Worm (Caenorhabditis elegans): Measurements from ENCODE around the gene sfxn-1.2.

Gene sfxn-1.2

ce11 chrII:11193523-11193922, 7.7 kb downstream of the sfxn-1.2 start:
- TF ChIP-seq sdc-2 (tag; optimal IDR thresholded peaks at IDR 0.05) (no peak), lim-6 (tag; optimal IDR thresholded peaks at IDR 0.05) (no peak), sox-4 (tag; optimal IDR thresholded peaks at IDR 0.05) (no peak), tbx-2 (tag; optimal IDR thresholded peaks at IDR 0.05) (no peak), zip-5 (tag; optimal IDR thresholded peaks at IDR 0.05) (no peak), hlh-30 (tag; optimal IDR thresholded peaks at IDR 0.05; ENCODE audit: insufficient read depth) (no peak)

- no peak for TF ChIP-seq dve-1 (tag; optimal IDR thresholded peaks at IDR 0.05)
- no peak for TF ChIP-seq ceh-19 (GFP tag; optimal IDR thresholded peaks at IDR 0.05)
- TF ChIP-seq ceh-30 (tag; optimal IDR thresholded peaks at IDR 0.05): no peak
- no peak for TF ChIP-seq ceh-14 (tag; optimal IDR thresholded peaks at IDR 0.05)
- no peak for TF ChIP-seq ceh-9 (tag; optimal IDR thresholded peaks at IDR 0.05)
- TF ChIP-seq T23F11.4 (GFP tag; optimal IDR thresholded peaks at IDR 0.05): no peak
- no peak for TF ChIP-seq ceh-31 (tag; optimal IDR thresholded peaks at IDR 0.05)
- no peak for TF ChIP-seq ttx-3 (tag; optimal IDR thresholded peaks at IDR 0.05)
- TF ChIP-seq fkh-10 (GFP tag; optimal IDR thresholded peaks at IDR 0.05): no peak
- no peak for TF ChIP-seq K09A11.1 (tag; optimal IDR thresholded peaks at IDR 0.05; ENCODE audit: insufficient read depth)
- TF ChIP-seq pat-9 (tag; optimal IDR thresholded peaks at IDR 0.05): no peak
These were observed 14.5 kb downstream of the sfxn-1.2 start for ce11 chrII:11200234-11200755.

ce11 chrII:11202581-11203271, 16.9 kb downstream of the sfxn-1.2 start, which contains the start of gene srap-1:
Gene srap-1, plus strand, starts transcription at chrII:11203221.
- no peak for TF ChIP-seq nhr-11 (tag; optimal IDR thresholded peaks at IDR 0.05)
- no peak for TF ChIP-seq pag-3 (tag; optimal IDR thresholded peaks at IDR 0.05; ENCODE audit: borderline replicate concordance)
- TF ChIP-seq hlh-8 (tag; optimal IDR thresholded peaks at IDR 0.05): no peak
- TF ChIP-seq npax-4 (tag; optimal IDR thresholded peaks at IDR 0.05): no peak
- no peak for TF ChIP-seq pat-9 (tag; optimal IDR thresholded peaks at IDR 0.05)
- no peak for TF ChIP-seq C38D4.7 (GFP tag; optimal IDR thresholded peaks at IDR 0.05)
- no peak for TF ChIP-seq unc-55 (GFP tag; optimal IDR thresholded peaks at IDR 0.05)
- TF ChIP-seq gmeb-2 (tag; optimal IDR thresholded peaks at IDR 0.05): no peak
- TF ChIP-seq lin-11 (tag; optimal IDR thresholded peaks at IDR 0.05): no peak
- no peak for TF ChIP-seq dve-1 (tag; optimal IDR thresholded peaks at IDR 0.05)
- no peak for TF ChIP-seq T23F11.4 (GFP tag; optimal IDR thresholded peaks at IDR 0.05)
- no peak for TF ChIP-seq ref-2 (tag; optimal IDR thresholded peaks at IDR 0.05)
- TF ChIP-seq F13H6.1 (tag; optimal IDR thresholded peaks at IDR 0.05): no peak
- no peak for TF ChIP-seq hlh-6 (tag; optimal IDR thresholded peaks at IDR 0.05)
- no peak for TF ChIP-seq pax-1 (tag; optimal IDR thresholded peaks at IDR 0.05)
- no peak for TF ChIP-seq tbx-2 (tag; optimal IDR thresholded peaks at IDR 0.05)
- no peak for TF ChIP-seq mec-3 (tag; optimal IDR thresholded peaks at IDR 0.05; ENCODE audit: borderline replicate concordance)
- TF ChIP-seq hlh-13 (GFP tag; optimal IDR thresholded peaks at IDR 0.05): no peak

ce11 chrII:11204731-11205130, 18.9 kb downstream of the sfxn-1.2 start:
- TF ChIP-seq nfya-1 (tag; optimal IDR thresholded peaks at IDR 0.05) (no peak), ztf-16 (tag; optimal IDR thresholded peaks at IDR 0.05) (no peak), ceh-31 (tag; optimal IDR thresholded peaks at IDR 0.05) (no peak), sdc-2 (tag; optimal IDR thresholded peaks at IDR 0.05) (no peak), che-1 (tag; optimal IDR thresholded peaks at IDR 0.05) (no peak), hlh-13 (GFP tag; optimal IDR thresholded peaks at IDR 0.05) (no peak), fax-1 (tag; optimal IDR thresholded peaks at IDR 0.05) (no peak), mec-3 (tag; optimal IDR thresholded peaks at IDR 0.05; ENCODE audit: borderline replicate concordance) (no peak), ttx-3 (tag; optimal IDR thresholded peaks at IDR 0.05) (no peak), ceh-48 (tag; optimal IDR thresholded peaks at IDR 0.05) (no peak), rnt-1 (tag; optimal IDR thresholded peaks at IDR 0.05) (no peak), dve-1 (tag; optimal IDR thresholded peaks at IDR 0.05) (no peak), ceh-9 (tag; optimal IDR thresholded peaks at IDR 0.05) (no peak), ceh-30 (tag; optimal IDR thresholded peaks at IDR 0.05) (no peak), ets-4 (tag; optimal IDR thresholded peaks at IDR 0.05) (no peak), eyg-1 (tag; optimal IDR thresholded peaks at IDR 0.05) (no peak), nhr-11 (tag; optimal IDR thresholded peaks at IDR 0.05) (no peak), ceh-22 (tag; optimal IDR thresholded peaks at IDR 0.05) (no peak)
